Fruit fly (Drosophila melanogaster) whole organism, adult: ENCODE results near the gene tin.

Experiments used
- CG11617 ChIP-seq: fragments of 200-800 bp; sonication (Bioruptor generic); optimal IDR thresholded peaks from 2 replicates; lab custom pipeline; 2017; ENCODE audit warnings: mild to moderate bottlenecking, missing biosample characterization, missing genetic modification reagents, missing genetic modification characterization
- CG5204 ChIP-seq: fragments of 200-800 bp; sonication (Bioruptor generic); optimal IDR thresholded peaks from 2 replicates; lab custom pipeline; 2016; ENCODE audit warnings: missing biosample characterization, missing genetic modification characterization
- CG7101 ChIP-seq: fragments of 200-800 bp; sonication (Bioruptor generic); optimal IDR thresholded peaks from 2 replicates; lab custom pipeline; 2018; ENCODE audit warnings: missing biosample characterization, mild to moderate bottlenecking, missing genetic modification characterization, moderate library complexity
- Crg-1 ChIP-seq: fragments of 200-800 bp; sonication (Bioruptor generic); optimal IDR thresholded peaks from 2 replicates; lab custom pipeline; 2016; ENCODE audit warnings: missing biosample characterization, missing genetic modification characterization
- Mnt ChIP-seq: fragments of 200-800 bp; sonication (Bioruptor generic); optimal IDR thresholded peaks from 2 replicates; lab custom pipeline; 2016; ENCODE audit warnings: missing biosample characterization, mild to moderate bottlenecking, missing genetic modification characterization
- bab1 ChIP-seq: fragments of 200-800 bp; sonication (Bioruptor generic); optimal IDR thresholded peaks from 3 replicates; lab custom pipeline; 2019; ENCODE audit warnings: missing biosample characterization, mild to moderate bottlenecking, missing genetic modification characterization, moderate library complexity
- cnc ChIP-seq, 2 experiments: fragments of >200 bp; optimal IDR thresholded peaks; 2 replicates each; lab custom pipeline; 2017
- kay ChIP-seq: fragments of 200-800 bp; sonication (Bioruptor generic); peaks from one replicate; lab custom pipeline; 2016; ENCODE audit warnings: missing biosample characterization, missing genetic modification characterization, borderline replicate concordance
- ovo ChIP-seq: fragments of 200-800 bp; sonication (Bioruptor generic); optimal IDR thresholded peaks from 2 replicates; lab custom pipeline; 2016; ENCODE audit warnings: missing biosample characterization, missing genetic modification characterization
- tj ChIP-seq: fragments of 200-800 bp; sonication (Bioruptor generic); optimal IDR thresholded peaks from 3 replicates; lab custom pipeline; 2017; ENCODE audit warnings: missing biosample characterization, mild to moderate bottlenecking, missing genetic modification characterization, moderate library complexity

- TF ChIP-seq bab1 (GFP tag; lab: Kevin White, UChicago) = peak; percentile 33
- TF ChIP-seq CG5204 (GFP tag; lab: Kevin White, UChicago) = no peak
- no peak for TF ChIP-seq kay (GFP tag; lab: Kevin White, UChicago)
- no peak for TF ChIP-seq Crg-1
- TF ChIP-seq CG11617 (GFP tag; lab: Kevin White, UChicago) = no peak
- TF ChIP-seq CG7101 (tag; lab: Kevin White, UChicago) = no peak
- no peak for TF ChIP-seq Mnt (GFP tag; lab: Kevin White, UChicago)
- TF ChIP-seq cnc (optimal IDR thresholded peaks at IDR 0.05; lab: Kevin White, UChicago) = no peak
- TF ChIP-seq tj (GFP tag; lab: Kevin White, UChicago) = peak; percentile 45
- no peak for TF ChIP-seq ovo (GFP tag; lab: Kevin White, UChicago)
These were observed 30.3 kb upstream of the tin start for dm6 chr3R:21348367-21349038.
